Fruit fly (Drosophila melanogaster): ENCODE results near the gene CG6118.
A peak's percentile ranks its signal among the peaks of the same experiment; 100 is the strongest.

The CG6118 gene

DNA sequence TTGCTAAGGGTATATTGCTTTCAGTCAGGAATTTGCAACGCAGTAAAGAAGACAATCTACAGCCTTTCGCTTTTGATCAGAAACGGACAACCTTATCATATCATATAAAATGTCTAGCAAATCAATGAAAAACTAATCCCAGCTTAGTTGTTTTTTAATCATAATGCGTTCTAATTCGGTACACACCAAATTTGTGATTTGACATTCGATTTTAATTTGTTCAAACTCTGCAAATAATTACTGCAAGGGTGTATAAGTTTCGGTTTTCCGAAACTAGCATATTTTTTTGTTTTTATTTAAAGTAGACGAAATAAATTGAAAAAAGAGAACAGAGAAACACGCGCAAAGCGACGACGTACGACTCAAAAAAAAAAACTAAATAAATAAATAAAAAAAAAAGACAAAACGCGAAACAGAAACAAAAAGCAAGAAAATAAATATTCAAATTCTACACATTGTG, 38.2 kb upstream of the CG6118 start (continued):
- TF ChIP-seq CG14860 (GFP tag; IDR thresholded peaks at IDR 0.05; ENCODE audit: partially characterized antibody) (no peak), sd (tag; optimal IDR thresholded peaks at IDR 0.05) (peak; percentile 17), luna (GFP tag; optimal IDR thresholded peaks at IDR 0.05) (no peak), CG18476 (GFP tag; optimal IDR thresholded peaks at IDR 0.05) (peak; percentile 25), slbo (GFP tag; IDR thresholded peaks at IDR 0.05) (peak; percentile 66), Sox100B (GFP tag; optimal IDR thresholded peaks at IDR 0.05) (peak; percentile 46), CG2120 (GFP tag; optimal IDR thresholded peaks at IDR 0.05) (peak; percentile 81)

DNA sequence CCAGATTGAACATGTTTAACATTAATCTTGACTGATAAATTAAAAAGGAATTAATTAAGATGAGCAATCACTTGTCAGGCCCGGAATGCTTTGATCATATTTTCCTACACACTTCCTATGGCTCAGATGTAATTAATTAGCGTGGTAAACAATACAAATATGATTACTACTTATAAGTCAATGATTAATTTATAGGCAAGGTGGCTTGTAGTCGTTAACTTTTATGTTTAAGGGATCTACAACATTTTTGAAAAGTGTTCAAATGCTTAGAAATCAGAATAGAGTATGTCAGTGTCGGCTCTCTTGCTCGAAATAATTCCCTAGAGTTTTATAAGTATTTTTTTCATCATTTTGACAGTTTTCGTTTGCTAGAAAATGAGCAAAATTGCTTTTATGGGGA, 37.2 kb upstream of the CG6118 start:
- no peak for TF ChIP-seq ap (GFP tag; IDR thresholded peaks at IDR 0.05)
- TF ChIP-seq Rfx (GFP tag; IDR thresholded peaks at IDR 0.05) = peak; percentile 27; the same call in 1 of the 2 replicates
- TF ChIP-seq CG11504 (tag; optimal IDR thresholded peaks at IDR 0.05) = peak; percentile 20
- peak; percentile 34 for TF ChIP-seq grau (tag; optimal IDR thresholded peaks at IDR 0.05)
- TF ChIP-seq slbo (GFP tag; IDR thresholded peaks at IDR 0.05) = peak; percentile 33; the same call in 1 of the 2 replicates
- TF ChIP-seq CG5245 (GFP tag; optimal IDR thresholded peaks at IDR 0.05) = no peak
- TF ChIP-seq CG1603 (tag; optimal IDR thresholded peaks at IDR 0.05) = no peak
- TF ChIP-seq sens (GFP tag) = peak; percentile 16
- peak; percentile 31 for TF ChIP-seq lab (GFP tag; optimal IDR thresholded peaks at IDR 0.05)
- peak; percentile 58 for TF ChIP-seq Med (GFP tag)
- TF ChIP-seq CG2120 (GFP tag; optimal IDR thresholded peaks at IDR 0.05) = peak; percentile 51
- TF ChIP-seq row (GFP tag; IDR thresholded peaks at IDR 0.05) = peak; percentile 46; the same call in 2 of the 3 replicates
- no peak for TF ChIP-seq CG4424 (GFP tag; optimal IDR thresholded peaks at IDR 0.05)
- no peak for TF ChIP-seq wor (GFP tag; IDR thresholded peaks at IDR 0.05)
- no peak for TF ChIP-seq Mad (GFP tag; optimal IDR thresholded peaks at IDR 0.05)
- 0 out of 2 replicates have a peak, but pooled peaks have one; percentile 7 for TF ChIP-seq CG14014 (GFP tag; IDR thresholded peaks at IDR 0.05)
- peak; percentile 9 for TF ChIP-seq Oli (tag; optimal IDR thresholded peaks at IDR 0.05)
- TF ChIP-seq CG2712 (tag; optimal IDR thresholded peaks at IDR 0.05) = peak; percentile 10
- peak; percentile 31 for TF ChIP-seq Meics (GFP tag; optimal IDR thresholded peaks at IDR 0.05)
- peak; percentile 27 for TF ChIP-seq CG7839 (tag; optimal IDR thresholded peaks at IDR 0.05)
- peak; percentile 2 for TF ChIP-seq Fer3 (tag; optimal IDR thresholded peaks at IDR 0.05)
- peak; percentile 40; the same call in 2 of the 3 replicates for TF ChIP-seq dysf (GFP tag; IDR thresholded peaks at IDR 0.05)
- TF ChIP-seq D19A (tag; optimal IDR thresholded peaks at IDR 0.05) = peak; percentile 73
- peak; percentile 29 for TF ChIP-seq gem (tag; optimal IDR thresholded peaks at IDR 0.05)
- peak; percentile 17 for TF ChIP-seq lilli (GFP tag; optimal IDR thresholded peaks at IDR 0.05)
- peak; percentile 70 for TF ChIP-seq sd (tag; optimal IDR thresholded peaks at IDR 0.05)
- peak; percentile 17 for TF ChIP-seq CG2678 (tag; optimal IDR thresholded peaks at IDR 0.05)
- no peak for TF ChIP-seq maf-S (GFP tag; optimal IDR thresholded peaks at IDR 0.05)
- no peak for TF ChIP-seq Dfd (GFP tag; optimal IDR thresholded peaks at IDR 0.05)
- TF ChIP-seq CG9932 (GFP tag; IDR thresholded peaks at IDR 0.05) = peak; percentile 38; the same call in 1 of the 2 replicates
- TF ChIP-seq CG32532 (GFP tag; IDR thresholded peaks at IDR 0.05) = peak; percentile 40; the same call in 1 of the 2 replicates
- peak; percentile 22; the same call in 1 of the 2 replicates for TF ChIP-seq lmd (GFP tag; IDR thresholded peaks at IDR 0.05)
- peak; percentile 6 for TF ChIP-seq zfh2 (GFP tag; optimal IDR thresholded peaks at IDR 0.05)

DNA sequence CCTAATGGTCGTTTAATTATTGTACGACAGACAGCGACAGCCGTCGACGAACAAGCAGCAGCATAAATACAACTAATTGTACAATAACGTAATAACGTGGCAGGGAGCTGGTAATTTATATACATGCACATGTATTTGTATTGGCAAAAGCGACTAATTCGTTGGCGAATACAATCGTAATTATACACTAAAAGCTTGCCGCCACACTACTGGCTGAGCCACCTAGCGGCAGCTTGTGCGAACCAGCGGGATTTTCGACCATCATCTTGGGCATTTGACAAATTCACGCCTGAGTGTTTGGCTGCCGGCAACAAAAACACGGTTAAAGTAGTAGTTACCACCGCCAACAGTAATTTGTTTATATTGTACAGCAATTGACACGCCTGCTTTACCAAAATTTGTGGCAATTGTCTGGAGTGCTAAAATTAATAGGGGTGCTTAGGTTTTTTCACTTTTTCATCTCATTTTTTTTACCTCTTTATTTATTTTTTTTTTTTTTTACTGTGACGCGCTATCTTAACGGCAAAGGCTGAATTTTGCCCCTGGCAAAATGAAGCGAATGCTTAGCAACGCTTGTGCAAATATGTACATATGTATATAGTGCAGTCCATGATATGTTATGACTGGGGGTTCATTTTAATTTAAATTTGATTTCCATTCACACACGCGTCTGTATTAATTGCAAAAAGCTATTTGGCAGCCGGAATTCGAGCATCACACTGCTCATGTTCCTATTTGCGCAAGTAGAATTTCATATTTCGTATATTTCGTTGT, 33.6 kb upstream of the CG6118 start:
- TF ChIP-seq sens (GFP tag) = peak; percentile 59
- TF ChIP-seq pan (optimal IDR thresholded peaks at IDR 0.05) = no peak
- no peak for TF ChIP-seq pan (GFP tag; optimal IDR thresholded peaks at IDR 0.05 in 1 of 2, IDR thresholded peaks at IDR 0.05 in 1 of 2)
- peak; percentile 0 for TF ChIP-seq CG16863 (GFP tag; optimal IDR thresholded peaks at IDR 0.05)
- TF ChIP-seq Poxn (GFP tag; IDR thresholded peaks at IDR 0.05) = no peak
- TF ChIP-seq tio (GFP tag; optimal IDR thresholded peaks at IDR 0.05) = peak; percentile 33
- peak; percentile 16 for TF ChIP-seq Med (GFP tag)
- TF ChIP-seq Drgx (GFP tag; IDR thresholded peaks at IDR 0.05) = no peak
- peak; percentile 87 for TF ChIP-seq CTCF (GFP tag; optimal IDR thresholded peaks at IDR 0.05)
- TF ChIP-seq CG6791 (GFP tag; IDR thresholded peaks at IDR 0.05; ENCODE audit: partially characterized antibody) = peak; percentile 27; the same call in 1 of the 3 replicates
- TF ChIP-seq CG6175 (GFP tag; IDR thresholded peaks at IDR 0.05) = 0 out of 3 replicates have a peak, but pooled peaks have one; percentile 38
- peak; percentile 84 for TF ChIP-seq CG10979 (tag; optimal IDR thresholded peaks at IDR 0.05)
- TF ChIP-seq so (GFP tag; IDR thresholded peaks at IDR 0.05) = 0 out of 3 replicates have a peak, but pooled peaks have one; percentile 17
- TF ChIP-seq Hr3 (GFP tag; optimal IDR thresholded peaks at IDR 0.05) = no peak

Data from whole organism, embryonic.